Worm (Caenorhabditis elegans) whole organism, young adult: ENCODE measurements around the gene spp-21.

Source experiments
- B0035.1 ChIP-seq: sonication (generic microtip); optimal IDR thresholded peaks from 2 replicates; lab custom pipeline; 2016; ENCODE audit warnings: missing genetic modification characterization, mild to moderate bottlenecking, missing compliant biosample characterization, missing genotype, missing genetic modification reagents
- B0261.1 ChIP-seq: sonication (generic microtip); optimal IDR thresholded peaks from 2 replicates; lab custom pipeline; 2016; ENCODE audit warnings: mild to moderate bottlenecking, missing genetic modification characterization, moderate library complexity, missing compliant biosample characterization
- B0336.3 ChIP-seq: fragments of 200-800 bp; sonication (Bioruptor generic); IDR thresholded peaks from 2 replicates; pipeline ENCODE4 v1.3.6; 2022; ENCODE audit warnings: missing genetic modification characterization, missing compliant biosample characterization
- F10E7.11 ChIP-seq: sonication (generic microtip); optimal IDR thresholded peaks from 2 replicates; lab custom pipeline; 2017; ENCODE audit warnings: mild to moderate bottlenecking, missing genetic modification characterization, moderate library complexity, missing compliant biosample characterization
- F23B12.7 ChIP-seq: sonication (generic microtip); optimal IDR thresholded peaks from 2 replicates; lab custom pipeline; 2017; ENCODE audit warnings: missing genetic modification characterization, mild to moderate bottlenecking, missing compliant biosample characterization, antibody characterized with exemption, moderate library complexity; ENCODE audit not compliant: insufficient read depth
- F33H1.4 ChIP-seq: fragments of 200-800 bp; sonication (Bioruptor generic); IDR thresholded peaks from 2 replicates; pipeline ENCODE4 v1.3.6; 2022; ENCODE audit warnings: missing genetic modification reagents, missing genetic modification characterization, missing compliant biosample characterization
- F39B2.1 ChIP-seq: fragments of 200-800 bp; sonication (Bioruptor generic); IDR thresholded peaks from 2 replicates; pipeline ENCODE4 v1.3.6; 2022; ENCODE audit warnings: missing genetic modification reagents, missing genetic modification characterization, missing compliant biosample characterization
- F57C9.4 ChIP-seq: sonication (generic microtip); optimal IDR thresholded peaks from 2 replicates; lab custom pipeline; 2017; ENCODE audit warnings: mild to moderate bottlenecking, missing genetic modification characterization, missing compliant biosample characterization
- T26A5.8 ChIP-seq: sonication (generic microtip); optimal IDR thresholded peaks from 2 replicates; lab custom pipeline; 2016; ENCODE audit warnings: missing genetic modification characterization, missing compliant biosample characterization
- Y56A3A.18 ChIP-seq: fragments of 200-800 bp; sonication (Bioruptor generic); IDR thresholded peaks from 2 replicates; pipeline ENCODE4 v1.3.6; 2022; ENCODE audit warnings: missing genetic modification reagents, missing genetic modification characterization, missing compliant biosample characterization
- Y67H2A.10 ChIP-seq: fragments of 200-800 bp; sonication (Bioruptor generic); conservative IDR thresholded peaks from 2 replicates; pipeline ENCODE4 v1.3.6; 2022; ENCODE audit warnings: missing genetic modification reagents, missing genetic modification characterization, missing compliant biosample characterization
- ZK185.1 ChIP-seq: sonication (generic microtip); optimal IDR thresholded peaks from 2 replicates; lab custom pipeline; 2016; ENCODE audit warnings: mild to moderate bottlenecking, missing genetic modification characterization, missing compliant biosample characterization; ENCODE audit not compliant: poor library complexity, severe bottlenecking
- akir-1 ChIP-seq: fragments of 200-800 bp; sonication (Bioruptor generic); optimal IDR thresholded peaks from 2 replicates; lab custom pipeline; 2018; ENCODE audit warnings: mild to moderate bottlenecking, missing genetic modification characterization, moderate library complexity, missing compliant biosample characterization
- ama-1 ChIP-seq, 3 experiments: fragments of 150-350 bp in 1 of 3; sonication (generic microtip) in 2 of 3; optimal IDR thresholded peaks; 2 replicates each; lab custom pipeline; 2014 to 2018; ENCODE audit warnings: missing biosample characterization in 2 of 3, missing genetic modification characterization in 2 of 3, missing genetic modification reagents in 2 of 3
- aptf-3 ChIP-seq: fragments of 200-800 bp; sonication (Bioruptor generic); IDR thresholded peaks from 2 replicates; pipeline ENCODE4 v1.3.6; 2022; ENCODE audit warnings: missing genetic modification characterization, missing compliant biosample characterization
- attf-6 ChIP-seq: fragments of 200-800 bp; sonication (Bioruptor generic); IDR thresholded peaks from 2 replicates; pipeline ENCODE4 v1.3.6; 2022; ENCODE audit warnings: missing genetic modification reagents, missing genetic modification characterization, missing compliant biosample characterization
- bed-1 ChIP-seq: fragments of 200-800 bp; sonication (Bioruptor generic); IDR thresholded peaks from 2 replicates; pipeline ENCODE4 v1.3.6; 2022; ENCODE audit warnings: missing genetic modification reagents, missing genetic modification characterization, missing compliant biosample characterization
- cebp-1 ChIP-seq, 2 experiments: fragments of 200-800 bp in 1 of 2; sonication (Bioruptor generic) in 1 of 2; sonication (generic microtip) in 1 of 2; IDR thresholded peaks in 1 of 2; optimal IDR thresholded peaks in 1 of 2; 2 replicates each; pipeline versions ENCODE4 v1.3.6 to Lab custom; 2017 to 2022; ENCODE audit warnings: missing compliant biosample characterization in 2 of 2, missing genetic modification characterization in 2 of 2, mild to moderate bottlenecking in 1 of 2, missing genetic modification reagents in 1 of 2, moderate library complexity in 1 of 2
- cebp-2 ChIP-seq: fragments of 200-800 bp; sonication (Bioruptor generic); IDR thresholded peaks from 2 replicates; pipeline ENCODE4 v1.3.6; 2022; ENCODE audit warnings: missing genetic modification characterization, missing compliant biosample characterization
- dpl-1 ChIP-seq: fragments of 150-350 bp; optimal IDR thresholded peaks from 2 replicates; lab custom pipeline; 2014; ENCODE audit warnings: missing biosample characterization, missing genetic modification reagents, missing genetic modification characterization
- efl-1 ChIP-seq: fragments of 150-350 bp; optimal IDR thresholded peaks from 2 replicates; lab custom pipeline; 2014; ENCODE audit warnings: missing biosample characterization, missing genetic modification reagents, missing genetic modification characterization
- gei-17 ChIP-seq: fragments of 200-800 bp; sonication (Bioruptor generic); optimal IDR thresholded peaks from 2 replicates; lab custom pipeline; 2018; ENCODE audit warnings: mild to moderate bottlenecking, missing genetic modification characterization, missing compliant biosample characterization
- hlh-26 ChIP-seq: fragments of 200-800 bp; sonication (Bioruptor generic); conservative IDR thresholded peaks from 2 replicates; pipeline ENCODE4 v1.3.6; 2022; ENCODE audit warnings: missing genetic modification reagents, missing genetic modification characterization, missing compliant biosample characterization
- lag-1 ChIP-seq: fragments of 200-800 bp; sonication (Bioruptor generic); IDR thresholded peaks from 2 replicates; pipeline ENCODE4 v1.3.6; 2022; ENCODE audit warnings: missing genetic modification reagents, missing genetic modification characterization, missing compliant biosample characterization
- let-526 ChIP-seq: fragments of 200-800 bp; sonication (Bioruptor generic); IDR thresholded peaks from 2 replicates; pipeline ENCODE4 v1.3.6; 2022; ENCODE audit warnings: missing genetic modification reagents, missing genetic modification characterization, missing compliant biosample characterization
- let-607 ChIP-seq, 2 experiments: fragments of 200-800 bp in 1 of 2; sonication (Bioruptor generic) in 1 of 2; sonication (generic microtip) in 1 of 2; optimal IDR thresholded peaks; 2 replicates each; lab custom pipeline; 2016 to 2018; ENCODE audit warnings: mild to moderate bottlenecking in 2 of 2, missing compliant biosample characterization in 2 of 2, missing genetic modification characterization in 2 of 2, moderate library complexity in 2 of 2, missing genotype in 1 of 2
- lir-1 ChIP-seq: fragments of 200-800 bp; sonication (Bioruptor generic); conservative IDR thresholded peaks from 2 replicates; pipeline ENCODE4 v1.3.6; 2022; ENCODE audit warnings: missing genetic modification reagents, missing genetic modification characterization, missing compliant biosample characterization
- lsl-1 ChIP-seq: fragments of 200-800 bp; sonication (Bioruptor generic); optimal IDR thresholded peaks from 2 replicates; lab custom pipeline; 2018; ENCODE audit warnings: mild to moderate bottlenecking, missing genetic modification characterization, moderate library complexity, missing compliant biosample characterization
- lsy-27 ChIP-seq: sonication (generic microtip); optimal IDR thresholded peaks from 2 replicates; lab custom pipeline; 2017; ENCODE audit warnings: missing genetic modification characterization, mild to moderate bottlenecking, missing compliant biosample characterization, antibody characterized with exemption, missing genotype, borderline replicate concordance; ENCODE audit not compliant: insufficient read depth
- madf-6 ChIP-seq: fragments of 200-800 bp; sonication (Bioruptor generic); IDR thresholded peaks from 2 replicates; pipeline ENCODE4 v1.3.6; 2022; ENCODE audit warnings: missing genetic modification reagents, missing genetic modification characterization, missing compliant biosample characterization
- madf-8 ChIP-seq: fragments of 200-800 bp; sonication (Bioruptor generic); conservative IDR thresholded peaks from 2 replicates; pipeline ENCODE4 v1.3.6; 2022; ENCODE audit warnings: missing genetic modification reagents, missing genetic modification characterization, missing compliant biosample characterization
- mcd-1 ChIP-seq: fragments of 200-800 bp; sonication (Bioruptor generic); IDR thresholded peaks from 2 replicates; pipeline ENCODE4 v1.3.6; 2022; ENCODE audit warnings: missing genetic modification reagents, missing genetic modification characterization, missing compliant biosample characterization
- nfyb-1 ChIP-seq: fragments of 200-800 bp; sonication (Bioruptor generic); IDR thresholded peaks from 2 replicates; pipeline ENCODE4 v1.3.6; 2022; ENCODE audit warnings: missing genetic modification reagents, missing genetic modification characterization, missing compliant biosample characterization
- nhr-27 ChIP-seq: fragments of 200-800 bp; sonication (Bioruptor generic); optimal IDR thresholded peaks from 2 replicates; lab custom pipeline; 2018; ENCODE audit warnings: mild to moderate bottlenecking, missing genetic modification characterization, moderate library complexity, missing compliant biosample characterization
- pha-4 ChIP-seq: fragments of 150-350 bp; sonication (generic microtip); optimal IDR thresholded peaks from 2 replicates; lab custom pipeline; 2014; ENCODE audit warnings: missing biosample characterization, missing genetic modification reagents, missing genetic modification characterization
- rpc-1 ChIP-seq, 2 experiments: fragments of 150-350 bp in 1 of 2; sonication (generic microtip) in 1 of 2; optimal IDR thresholded peaks; 2 replicates each; lab custom pipeline; 2014 to 2018; ENCODE audit warnings: missing biosample characterization in 1 of 2, missing genetic modification characterization in 1 of 2, missing genetic modification reagents in 1 of 2, missing genotype in 1 of 2
- sdz-38 ChIP-seq: sonication (generic microtip); optimal IDR thresholded peaks from 2 replicates; lab custom pipeline; 2016; ENCODE audit warnings: missing genotype, missing genetic modification characterization, missing compliant biosample characterization
- sea-2 ChIP-seq: fragments of 200-800 bp; sonication (Bioruptor generic); IDR thresholded peaks from 2 replicates; pipeline ENCODE4 v1.3.6; 2022; ENCODE audit warnings: missing genetic modification characterization, missing compliant biosample characterization
- snpc-4 ChIP-seq, 5 experiments: fragments of 150-350 bp in 1 of 5; sonication (generic microtip) in 4 of 5; optimal IDR thresholded peaks; 2 replicates each; lab custom pipeline; 2014 to 2018; ENCODE audit warnings: missing genetic modification characterization in 5 of 5, missing biosample characterization in 3 of 5, antibody characterized with exemption in 2 of 5, mild to moderate bottlenecking in 2 of 5, missing compliant biosample characterization in 2 of 5, missing genotype in 2 of 5, moderate library complexity in 2 of 5, missing genetic modification reagents in 1 of 5
- tbp1 ChIP-seq: fragments of 200-800 bp; sonication (Bioruptor generic); optimal IDR thresholded peaks from 2 replicates; lab custom pipeline; 2018; ENCODE audit warnings: mild to moderate bottlenecking, missing genetic modification characterization, missing compliant biosample characterization
- tlf-1 ChIP-seq: fragments of 200-800 bp; sonication (Bioruptor generic); optimal IDR thresholded peaks from 2 replicates; lab custom pipeline; 2018; ENCODE audit warnings: mild to moderate bottlenecking, missing genetic modification characterization, missing compliant biosample characterization
- unc-62 ChIP-seq: fragments of 150-350 bp; optimal IDR thresholded peaks from 2 replicates; lab custom pipeline; 2014; ENCODE audit warnings: missing biosample characterization, missing genetic modification reagents, missing genetic modification characterization
- ztf-25 ChIP-seq: fragments of 200-800 bp; sonication (Bioruptor generic); IDR thresholded peaks from 2 replicates; pipeline ENCODE4 v1.3.6; 2022; ENCODE audit warnings: missing genetic modification reagents, missing genetic modification characterization, missing compliant biosample characterization
- ztf-28 ChIP-seq: fragments of 200-800 bp; sonication (Bioruptor generic); IDR thresholded peaks from 2 replicates; pipeline ENCODE4 v1.3.6; 2022; ENCODE audit warnings: missing genetic modification reagents, missing genetic modification characterization, missing compliant biosample characterization
- ztf-6 ChIP-seq: fragments of 200-800 bp; sonication (Bioruptor generic); IDR thresholded peaks from 2 replicates; pipeline ENCODE4 v1.3.6; 2022; ENCODE audit warnings: missing genetic modification reagents, missing genetic modification characterization, missing compliant biosample characterization

The spp-21 gene

DNA sequence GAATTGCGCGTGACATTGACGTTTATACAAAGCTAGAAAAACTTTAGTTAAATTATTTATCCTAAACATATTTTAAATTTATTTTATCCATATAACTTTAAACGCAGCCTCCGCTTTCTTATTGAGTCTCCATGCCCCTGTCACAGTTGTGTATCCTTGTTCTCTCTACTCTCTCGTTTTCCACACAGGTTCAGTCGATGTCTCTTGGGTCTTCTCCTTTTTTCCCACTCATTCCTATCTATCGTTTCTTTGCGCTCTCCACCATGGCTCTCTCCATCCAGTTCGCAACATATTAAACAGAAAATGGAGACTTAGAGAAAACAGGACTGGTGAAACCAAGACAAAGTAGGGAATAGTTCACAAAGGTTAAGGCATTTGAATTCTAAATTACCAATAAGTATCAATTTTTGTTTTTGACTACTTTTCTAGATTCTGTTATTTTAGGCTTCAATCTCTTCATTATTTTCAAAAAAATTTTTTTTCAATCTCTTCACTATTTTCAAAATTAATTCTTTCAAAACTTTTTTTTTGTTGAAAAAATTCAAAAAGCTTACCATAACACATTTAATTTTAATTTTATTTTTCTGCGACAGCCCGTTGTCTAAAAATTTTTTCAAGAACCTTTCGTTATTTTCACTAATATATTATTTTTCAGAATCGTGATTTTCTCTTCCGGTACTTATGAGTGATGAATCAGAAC is 32.3 kb downstream of the spp-21 start, which contains the start of gene sdc-2:
TSS of gene sdc-2 (plus strand) at position 650 of the 700 bp plus-strand sequence.
- TF ChIP-seq F57C9.4 (tag; lab: Kevin White, UChicago), result no peak
- TF ChIP-seq nhr-27 (tag; lab: Kevin White, UChicago), result no peak
- no peak for TF ChIP-seq lsl-1 (GFP tag; lab: Kevin White, UChicago)
- no peak for TF ChIP-seq cebp-2 (GFP tag; lab: Robert Waterston, UW)
- TF ChIP-seq lir-1 (GFP tag; lab: Robert Waterston, UW), result 0 out of 2 replicates have a peak, but pooled peaks have one; percentile 18
- no peak for TF ChIP-seq efl-1
- no peak for TF ChIP-seq F33H1.4 (GFP tag; lab: Robert Waterston, UW)
- TF ChIP-seq madf-8 (GFP tag; lab: Robert Waterston, UW), result no peak
- TF ChIP-seq T26A5.8, result no peak
- peak; percentile 66 for TF ChIP-seq B0336.3 (GFP tag; lab: Robert Waterston, UW)
- no peak for TF ChIP-seq attf-6 (GFP tag; lab: Robert Waterston, UW)
- TF ChIP-seq madf-6 (GFP tag; lab: Robert Waterston, UW), result no peak
- TF ChIP-seq tbp1 (GFP tag; lab: Kevin White, UChicago), result peak; percentile 64
- TF ChIP-seq sdz-38, result no peak
- no peak for TF ChIP-seq B0035.1
- no peak for TF ChIP-seq sea-2
- no peak for TF ChIP-seq ztf-28 (GFP tag; lab: Robert Waterston, UW)
- peak; percentile 65 for TF ChIP-seq ZK185.1 (tag; lab: Kevin White, UChicago)
- no peak for TF ChIP-seq pha-4 (tag; lab: Kevin White, UChicago)
- TF ChIP-seq unc-62 (GFP tag; lab: Kevin White, UChicago), result peak; percentile 2
- no peak for TF ChIP-seq lag-1 (GFP tag; lab: Robert Waterston, UW)
- no peak for TF ChIP-seq Y67H2A.10 (GFP tag; lab: Robert Waterston, UW)
- peak; percentile 61; the same call in 1 of the 2 replicates for TF ChIP-seq nfyb-1 (GFP tag; lab: Robert Waterston, UW)
- TF ChIP-seq cebp-1 (GFP tag; IDR thresholded peaks at IDR 0.05; lab: Robert Waterston, UW), result no peak
- TF ChIP-seq cebp-1 (tag; optimal IDR thresholded peaks at IDR 0.05; lab: Kevin White, UChicago), result peak; percentile 84
- peak; percentile 69 for TF ChIP-seq tlf-1 (GFP tag; lab: Kevin White, UChicago)
- no peak for TF ChIP-seq F23B12.7 (tag; lab: Kevin White, UChicago)
- no peak for TF ChIP-seq lsy-27
- TF ChIP-seq let-526 (GFP tag; lab: Robert Waterston, UW), result no peak
- TF ChIP-seq Y56A3A.18, result peak; percentile 81; the same call in 1 of the 2 replicates
- TF ChIP-seq snpc-4 (GFP tag; optimal IDR thresholded peaks at IDR 0.05; lab: Kevin White, UChicago), result no peak
- peak in 2 of 4 experiments; percentile 3 to 38 for TF ChIP-seq snpc-4 (tag; optimal IDR thresholded peaks at IDR 0.05; lab: Kevin White, UChicago)
- no peak for TF ChIP-seq aptf-3 (GFP tag; lab: Robert Waterston, UW)
- no peak for TF ChIP-seq dpl-1 (GFP tag; lab: Kevin White, UChicago)
- no peak for TF ChIP-seq ztf-6 (GFP tag; lab: Robert Waterston, UW)
- TF ChIP-seq ama-1 (optimal IDR thresholded peaks at IDR 0.05; lab: Kevin White, UChicago), result no peak
- TF ChIP-seq ama-1 (GFP tag; optimal IDR thresholded peaks at IDR 0.05; lab: Kevin White, UChicago), result no peak
- no peak for TF ChIP-seq hlh-26 (GFP tag; lab: Robert Waterston, UW)
- TF ChIP-seq akir-1, result peak; percentile 11
- TF ChIP-seq F10E7.11, result no peak
- no peak for TF ChIP-seq ztf-25
- TF ChIP-seq let-607 (tag; optimal IDR thresholded peaks at IDR 0.05; lab: Kevin White, UChicago), result peak in 1 of 2 experiments; percentile 5
- TF ChIP-seq bed-1 (GFP tag; lab: Robert Waterston, UW), result no peak
- no peak; the same call in 1 of the 2 replicates for TF ChIP-seq mcd-1 (GFP tag; lab: Robert Waterston, UW)
- peak; percentile 22 for TF ChIP-seq B0261.1 (tag; lab: Kevin White, UChicago)
- TF ChIP-seq rpc-1 (optimal IDR thresholded peaks at IDR 0.05; lab: Kevin White, UChicago), result no peak
- no peak for TF ChIP-seq rpc-1 (tag; optimal IDR thresholded peaks at IDR 0.05; lab: Kevin White, UChicago)
- no peak for TF ChIP-seq F39B2.1 (GFP tag; lab: Robert Waterston, UW)
- TF ChIP-seq gei-17 (GFP tag; lab: Kevin White, UChicago), result peak; percentile 93
